Worm (Caenorhabditis elegans) whole organism, L2 larva: ENCODE data around the gene nhr-120.
A peak's percentile ranks its signal among the peaks of the same experiment; 100 is the strongest.

ENCODE experiments used
- C34F6.9 ChIP-seq: fragments of 150-350 bp; optimal IDR thresholded peaks from 2 replicates; lab custom pipeline; 2014; ENCODE audit warnings: missing biosample characterization, missing genetic modification characterization
- R02D3.7 ChIP-seq: fragments of 150-350 bp; optimal IDR thresholded peaks from 2 replicates; lab custom pipeline; 2014; ENCODE audit warnings: missing biosample characterization, missing genetic modification characterization
- ZK546.5 ChIP-seq: sonication (generic microtip); optimal IDR thresholded peaks from 2 replicates; lab custom pipeline; 2017; ENCODE audit warnings: missing biosample characterization, missing genetic modification characterization
- alr-1 ChIP-seq: fragments of 150-350 bp; optimal IDR thresholded peaks from 2 replicates; lab custom pipeline; 2014; ENCODE audit warnings: missing biosample characterization, missing genetic modification characterization
- aly-2 ChIP-seq: fragments of 150-350 bp; optimal IDR thresholded peaks from 2 replicates; lab custom pipeline; 2014; ENCODE audit warnings: missing biosample characterization, missing genetic modification characterization
- blmp-1 ChIP-seq: sonication (generic microtip); optimal IDR thresholded peaks from 2 replicates; lab custom pipeline; 2017; ENCODE audit warnings: missing genetic modification characterization, mild to moderate bottlenecking, missing compliant biosample characterization, antibody characterized with exemption, moderate library complexity; ENCODE audit not compliant: insufficient read depth
- ceh-82 ChIP-seq: fragments of 150-350 bp; optimal IDR thresholded peaks from 2 replicates; lab custom pipeline; 2014; ENCODE audit warnings: missing biosample characterization, missing genetic modification characterization
- crh-2 ChIP-seq: sonication (generic microtip); optimal IDR thresholded peaks from 2 replicates; lab custom pipeline; 2017; ENCODE audit warnings: missing biosample characterization, missing genetic modification characterization
- dmd-4 ChIP-seq: sonication (generic microtip); optimal IDR thresholded peaks from 2 replicates; lab custom pipeline; 2017; ENCODE audit warnings: missing biosample characterization, missing genetic modification characterization
- egl-27 ChIP-seq: sonication (generic microtip); optimal IDR thresholded peaks from 3 replicates; lab custom pipeline; 2017; ENCODE audit warnings: missing biosample characterization, missing genetic modification reagents, missing genetic modification characterization
- elt-1 ChIP-seq: fragments of 150-350 bp; optimal IDR thresholded peaks from 2 replicates; lab custom pipeline; 2014; ENCODE audit warnings: missing biosample characterization, missing genetic modification characterization
- elt-3 ChIP-seq: sonication (generic microtip); optimal IDR thresholded peaks from 2 replicates; lab custom pipeline; 2017; ENCODE audit warnings: missing biosample characterization, missing genetic modification characterization
- lin-39 ChIP-seq: fragments of 150-350 bp; optimal IDR thresholded peaks from 2 replicates; lab custom pipeline; 2014; ENCODE audit warnings: missing biosample characterization, missing genetic modification reagents, missing genetic modification characterization
- mab-5 ChIP-seq: fragments of 150-350 bp; optimal IDR thresholded peaks from 2 replicates; lab custom pipeline; 2014; ENCODE audit warnings: missing biosample characterization, missing genetic modification characterization
- nhr-11 ChIP-seq: fragments of 150-350 bp; optimal IDR thresholded peaks from 2 replicates; lab custom pipeline; 2014; ENCODE audit warnings: missing biosample characterization, missing genetic modification characterization
- nhr-12 ChIP-seq: fragments of 150-350 bp; optimal IDR thresholded peaks from 2 replicates; lab custom pipeline; 2014; ENCODE audit warnings: missing biosample characterization, missing genetic modification characterization
- nhr-129 ChIP-seq: fragments of 150-350 bp; optimal IDR thresholded peaks from 2 replicates; lab custom pipeline; 2014; ENCODE audit warnings: missing biosample characterization, missing genetic modification characterization
- nhr-21 ChIP-seq: fragments of 150-350 bp; optimal IDR thresholded peaks from 2 replicates; lab custom pipeline; 2014; ENCODE audit warnings: missing biosample characterization, missing genetic modification characterization
- nhr-23 ChIP-seq: fragments of 150-350 bp; optimal IDR thresholded peaks from 2 replicates; lab custom pipeline; 2014; ENCODE audit warnings: missing biosample characterization, missing genetic modification reagents, missing genetic modification characterization
- nhr-237 ChIP-seq: fragments of 150-350 bp; optimal IDR thresholded peaks from 2 replicates; lab custom pipeline; 2014; ENCODE audit warnings: missing biosample characterization, missing genetic modification characterization
- nhr-25 ChIP-seq: fragments of 150-350 bp; sonication (generic microtip); optimal IDR thresholded peaks from 3 replicates; lab custom pipeline; 2014; ENCODE audit warnings: missing biosample characterization, missing genetic modification characterization
- nhr-6 ChIP-seq: fragments of 150-350 bp; optimal IDR thresholded peaks from 2 replicates; lab custom pipeline; 2014; ENCODE audit warnings: missing biosample characterization, missing genetic modification characterization
- nhr-77 ChIP-seq: fragments of 150-350 bp; optimal IDR thresholded peaks from 2 replicates; lab custom pipeline; 2014; ENCODE audit warnings: missing biosample characterization, missing genetic modification characterization
- sem-4 ChIP-seq: fragments of 150-350 bp; optimal IDR thresholded peaks from 2 replicates; lab custom pipeline; 2014; ENCODE audit warnings: missing biosample characterization, missing genetic modification reagents, missing genetic modification characterization
- skn-1 ChIP-seq: sonication (generic microtip); optimal IDR thresholded peaks from 2 replicates; lab custom pipeline; 2017; ENCODE audit warnings: missing biosample characterization, missing genetic modification characterization
- sma-9 ChIP-seq, 2 experiments: fragments of 150-350 bp in 1 of 2; sonication (generic microtip) in 1 of 2; optimal IDR thresholded peaks; 2 replicates each; lab custom pipeline; 2014 to 2016; ENCODE audit warnings: missing genetic modification characterization in 2 of 2, mild to moderate bottlenecking in 1 of 2, missing biosample characterization in 1 of 2, missing compliant biosample characterization in 1 of 2, missing genetic modification reagents in 1 of 2, moderate library complexity in 1 of 2
- snpc-4 ChIP-seq: fragments of 150-350 bp; optimal IDR thresholded peaks from 2 replicates; lab custom pipeline; 2014; ENCODE audit warnings: missing biosample characterization, missing genetic modification characterization
- unc-55 ChIP-seq: fragments of 150-350 bp; sonication (generic microtip); optimal IDR thresholded peaks from 3 replicates; lab custom pipeline; 2014; ENCODE audit warnings: missing biosample characterization, missing genetic modification reagents, missing genetic modification characterization
- unc-62 ChIP-seq: fragments of 150-350 bp; optimal IDR thresholded peaks from 2 replicates; lab custom pipeline; 2014; ENCODE audit warnings: missing biosample characterization, missing genetic modification reagents, missing genetic modification characterization
- zag-1 ChIP-seq: fragments of 150-350 bp; optimal IDR thresholded peaks from 2 replicates; lab custom pipeline; 2014; ENCODE audit warnings: missing biosample characterization, missing genetic modification characterization
- ztf-1 ChIP-seq: fragments of 200-800 bp; sonication (Bioruptor generic); conservative IDR thresholded peaks from 2 replicates; pipeline ENCODE4 v1.3.6; 2022; ENCODE audit warnings: missing genetic modification characterization, missing compliant biosample characterization
- ztf-11 ChIP-seq: sonication (generic microtip); optimal IDR thresholded peaks from 2 replicates; lab custom pipeline; 2017; ENCODE audit warnings: missing biosample characterization, missing genetic modification characterization

The nhr-120 gene

DNA sequence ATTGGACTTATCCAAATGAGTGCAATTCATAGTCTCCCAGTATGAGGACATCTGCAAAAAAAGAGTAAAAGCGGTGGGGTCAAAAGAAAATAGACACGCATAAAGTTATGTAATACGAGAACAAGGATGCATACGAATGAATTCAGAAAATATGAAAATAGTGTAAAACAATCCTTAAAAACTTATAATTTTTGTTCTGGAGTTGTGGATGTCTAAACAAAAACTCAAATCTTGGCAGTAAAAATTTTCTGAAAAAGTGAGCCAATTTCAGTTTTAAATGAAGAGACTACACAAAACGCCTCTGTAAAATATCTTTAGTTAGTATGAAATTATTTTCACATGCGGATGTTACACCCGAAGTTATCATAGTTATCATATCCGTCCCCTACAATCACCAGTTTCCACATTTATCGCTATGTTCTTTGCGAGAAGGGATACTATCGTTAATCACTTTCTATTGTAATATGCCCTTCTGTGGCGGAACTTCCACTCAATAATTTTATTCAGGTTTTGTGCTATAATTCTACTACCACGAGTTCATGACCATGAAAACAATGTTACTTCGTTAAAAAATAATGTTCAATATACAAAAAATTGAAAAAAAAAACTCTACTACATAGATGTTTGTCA lies at the start of gene nhr-120:
Gene nhr-120 (minus strand): TSS at position 51 of the 630 bp plus-strand sequence.
- TF ChIP-seq blmp-1 (tag; lab: Kevin White, UChicago) = peak; percentile 19
- TF ChIP-seq nhr-25 (tag; lab: Kevin White, UChicago) = peak; percentile 5
- no peak for TF ChIP-seq elt-3
- TF ChIP-seq zag-1 = no peak
- peak; percentile 48 for TF ChIP-seq sma-9 (GFP tag; optimal IDR thresholded peaks at IDR 0.05; lab: Kevin White, UChicago)
- TF ChIP-seq sma-9 (tag; optimal IDR thresholded peaks at IDR 0.05; lab: Kevin White, UChicago) = no peak

- no peak for TF ChIP-seq nhr-21 (tag; lab: Kevin White, UChicago)
- no peak for TF ChIP-seq alr-1 (tag; lab: Kevin White, UChicago)
- no peak for TF ChIP-seq unc-62 (GFP tag; lab: Kevin White, UChicago)
- TF ChIP-seq nhr-6 (tag; lab: Kevin White, UChicago) = no peak
- TF ChIP-seq mab-5 (tag; lab: Kevin White, UChicago) = peak; percentile 10
- no peak for TF ChIP-seq dmd-4 (tag; lab: Kevin White, UChicago)
- no peak for TF ChIP-seq nhr-237 (tag; lab: Kevin White, UChicago)
- TF ChIP-seq skn-1 (tag; lab: Kevin White, UChicago) = no peak
- no peak for TF ChIP-seq lin-39 (tag; lab: Kevin White, UChicago)
- peak; percentile 27 for TF ChIP-seq unc-55 (GFP tag; lab: Kevin White, UChicago)
- TF ChIP-seq C34F6.9 (tag; lab: Kevin White, UChicago) = no peak
- no peak for TF ChIP-seq ZK546.5 (tag; lab: Kevin White, UChicago)
- no peak for TF ChIP-seq nhr-25 (tag; lab: Kevin White, UChicago)
Measured at ce11 chrX:6689985-6690384, 49.6 kb upstream of the nhr-120 start, which contains the start of gene F38B6.6. TSS of gene F38B6.6 (minus strand) at chrX:6690085.

DNA sequence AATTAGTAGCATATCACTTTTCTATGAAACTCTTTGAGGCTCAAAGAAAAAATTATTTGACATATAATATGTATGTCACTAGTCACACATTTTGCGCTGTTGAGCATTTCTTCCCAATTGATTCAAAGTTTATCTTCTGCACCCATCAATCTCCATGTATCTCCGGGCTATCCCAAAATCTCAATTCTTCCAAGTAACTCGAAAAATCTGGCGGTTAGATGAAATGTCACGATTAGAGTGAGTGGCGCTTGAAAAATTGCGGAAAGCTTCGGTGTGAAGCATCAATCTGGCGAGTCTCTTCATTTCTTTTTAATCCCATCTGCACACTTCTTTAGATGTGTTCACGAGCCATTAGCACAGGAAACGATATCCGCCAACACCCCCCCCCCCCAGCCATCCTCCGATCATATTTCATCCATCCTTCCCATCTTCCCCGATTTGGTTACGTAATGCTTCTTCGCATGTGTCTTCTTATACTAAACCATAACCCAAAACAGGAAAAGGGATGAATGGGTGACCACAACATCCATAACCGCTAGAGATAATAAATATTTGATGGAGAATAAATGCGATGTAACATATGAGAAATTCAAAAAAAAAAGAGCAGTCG lies 48.6 kb upstream of the nhr-120 start:
- TF ChIP-seq sem-4 (tag; lab: Kevin White, UChicago) (no peak), alr-1 (tag; lab: Kevin White, UChicago) (no peak), aly-2 (no peak), zag-1 (peak; percentile 19), nhr-11 (tag; lab: Kevin White, UChicago) (no peak), nhr-23 (peak; percentile 33), ceh-82 (tag; lab: Kevin White, UChicago) (no peak), nhr-6 (tag; lab: Kevin White, UChicago) (no peak), ztf-11 (no peak), elt-1 (tag; lab: Kevin White, UChicago) (no peak), mab-5 (tag; lab: Kevin White, UChicago) (peak; percentile 50), dmd-4 (tag; lab: Kevin White, UChicago) (no peak), sma-9 (GFP tag; optimal IDR thresholded peaks at IDR 0.05; lab: Kevin White, UChicago) (peak; percentile 6), sma-9 (tag; optimal IDR thresholded peaks at IDR 0.05; lab: Kevin White, UChicago) (no peak)

- TF ChIP-seq egl-27 (no peak), dmd-4 (tag; lab: Kevin White, UChicago) (no peak), ztf-1 (GFP tag; lab: Robert Waterston, UW) (no peak), blmp-1 (tag; lab: Kevin White, UChicago) (no peak)
Measured at ce11 chrX:6687756-6688155, 47.3 kb upstream of the nhr-120 start.

DNA sequence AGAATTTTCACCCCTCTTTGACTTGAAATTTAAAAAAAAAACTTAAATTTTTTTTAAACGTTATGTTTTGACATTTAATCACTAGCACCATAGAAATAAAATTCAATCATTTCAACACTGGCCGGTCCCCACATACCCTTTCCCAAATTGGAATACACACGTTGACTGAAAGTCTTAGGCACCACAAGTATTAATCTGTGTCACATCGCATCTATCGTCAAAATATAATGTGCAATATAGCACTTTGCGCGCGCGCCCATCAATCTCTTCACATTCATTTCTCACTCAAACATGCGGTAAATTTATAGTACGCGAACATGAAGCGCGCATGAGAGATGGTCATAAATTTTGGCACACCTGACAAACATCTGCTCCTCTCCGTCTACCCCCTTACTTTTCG lies 46.9 kb upstream of the nhr-120 start:
- TF ChIP-seq nhr-12 (tag; lab: Kevin White, UChicago) (no peak), mab-5 (tag; lab: Kevin White, UChicago) (peak; percentile 20), crh-2 (tag; lab: Kevin White, UChicago) (no peak), elt-3 (no peak), nhr-77 (no peak), nhr-21 (tag; lab: Kevin White, UChicago) (no peak)
- TF ChIP-seq, all 48 proteins: peak for 1

DNA sequence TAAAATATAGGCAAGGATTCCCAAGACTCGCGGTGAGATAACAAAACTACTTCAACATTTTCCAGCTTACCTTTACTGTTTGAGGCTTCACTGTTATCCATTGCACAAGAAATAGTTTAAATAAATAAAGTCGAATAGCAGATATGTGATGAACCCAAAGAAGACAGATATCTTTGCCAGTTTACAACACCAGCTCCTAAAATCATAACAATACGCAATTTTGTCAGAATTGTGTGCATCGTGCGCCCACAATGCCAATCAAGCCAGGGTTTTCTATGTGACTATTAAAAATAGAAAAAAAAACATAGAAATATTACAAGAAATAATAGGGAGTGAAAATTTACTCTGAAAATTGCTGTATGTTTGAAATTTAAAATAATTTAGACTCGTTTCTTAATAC lies 42.3 kb upstream of the nhr-120 start, which contains the start of gene F38B6.8:
Gene F38B6.8 (minus strand): TSS at position 101 of the 400 bp plus-strand sequence.
- TF ChIP-seq R02D3.7 (tag; lab: Kevin White, UChicago) = no peak
- TF ChIP-seq egl-27 = no peak
- TF ChIP-seq alr-1 (tag; lab: Kevin White, UChicago) = no peak
- TF ChIP-seq nhr-11 (tag; lab: Kevin White, UChicago) = no peak
- TF ChIP-seq snpc-4 (tag; lab: Kevin White, UChicago) = no peak
- no peak for TF ChIP-seq nhr-129 (tag; lab: Kevin White, UChicago)
- TF ChIP-seq mab-5 (tag; lab: Kevin White, UChicago) = no peak
